Fruit fly (Drosophila melanogaster) whole organism, adult: ENCODE results near the gene CG3679.
A peak's percentile ranks its signal among the peaks of the same experiment; 100 is the strongest.

Source experiments
- CG11617 ChIP-seq: fragments of 200-800 bp; sonication (Bioruptor generic); optimal IDR thresholded peaks from 2 replicates; lab custom pipeline; 2017; ENCODE audit warnings: mild to moderate bottlenecking, missing biosample characterization, missing genetic modification reagents, missing genetic modification characterization
- CG12768 ChIP-seq: fragments of 200-800 bp; sonication (Bioruptor generic); optimal IDR thresholded peaks from 2 replicates; lab custom pipeline; 2017; ENCODE audit warnings: missing biosample characterization, missing genetic modification characterization, mild to moderate bottlenecking, moderate library complexity, missing genetic modification reagents
- CG33017 ChIP-seq: fragments of 200-800 bp; sonication (Bioruptor generic); optimal IDR thresholded peaks from 2 replicates; lab custom pipeline; 2018; ENCODE audit warnings: missing biosample characterization, mild to moderate bottlenecking, missing genetic modification characterization, moderate library complexity
- CG7101 ChIP-seq: fragments of 200-800 bp; sonication (Bioruptor generic); optimal IDR thresholded peaks from 2 replicates; lab custom pipeline; 2018; ENCODE audit warnings: missing biosample characterization, mild to moderate bottlenecking, missing genetic modification characterization, moderate library complexity
- cic ChIP-seq: fragments of 200-800 bp; sonication (Bioruptor generic); optimal IDR thresholded peaks from 2 replicates; lab custom pipeline; 2017; ENCODE audit warnings: missing biosample characterization, mild to moderate bottlenecking, missing genetic modification characterization, moderate library complexity
- kay ChIP-seq: fragments of 200-800 bp; sonication (Bioruptor generic); peaks from one replicate; lab custom pipeline; 2016; ENCODE audit warnings: missing biosample characterization, missing genetic modification characterization, borderline replicate concordance
- tj ChIP-seq: fragments of 200-800 bp; sonication (Bioruptor generic); optimal IDR thresholded peaks from 3 replicates; lab custom pipeline; 2017; ENCODE audit warnings: missing biosample characterization, mild to moderate bottlenecking, missing genetic modification characterization, moderate library complexity
- toe ChIP-seq: fragments of 200-800 bp; sonication (Bioruptor generic); optimal IDR thresholded peaks from 2 replicates; lab custom pipeline; 2016; ENCODE audit warnings: missing biosample characterization, missing genetic modification characterization

- no peak for TF ChIP-seq cic
- no peak for TF ChIP-seq tj (GFP tag; lab: Kevin White, UChicago)
- TF ChIP-seq toe (GFP tag; lab: Kevin White, UChicago) = no peak
- no peak for TF ChIP-seq CG7101
- no peak for TF ChIP-seq CG11617 (GFP tag; lab: Kevin White, UChicago)
- TF ChIP-seq kay = peak; percentile 86
- TF ChIP-seq CG12768 (GFP tag; lab: Kevin White, UChicago) = no peak
- TF ChIP-seq CG33017 (tag; lab: Kevin White, UChicago) = no peak
These were observed 15.9 kb downstream of the CG3679 start for dm6 chrX:16319558-16319924.
